Fruit fly (Drosophila melanogaster) whole organism, embryonic: Measurements from ENCODE around the gene CG6168.
A peak's percentile ranks its signal among the peaks of the same experiment; 100 is the strongest.

Experiments used
- Abd-B ChIP-seq: fragments of 200-800 bp; sonication (Bioruptor generic); optimal IDR thresholded peaks from 2 replicates; lab custom pipeline; 2018; ENCODE audit warnings: missing biosample characterization, mild to moderate bottlenecking, missing genetic modification characterization, moderate library complexity
- Antp ChIP-seq: fragments of 200-800 bp; sonication (Bioruptor generic); optimal IDR thresholded peaks from 3 replicates; lab custom pipeline; 2016; ENCODE audit warnings: missing biosample characterization, missing genetic modification characterization
- B-H2 ChIP-seq: fragments of 200-800 bp; sonication (Bioruptor generic); optimal IDR thresholded peaks from 2 replicates; lab custom pipeline; 2018; ENCODE audit warnings: missing biosample characterization, mild to moderate bottlenecking, missing genetic modification characterization
- Bdp1 ChIP-seq: fragments of 200-800 bp; sonication (Bioruptor generic); optimal IDR thresholded peaks from 3 replicates; lab custom pipeline; 2016; ENCODE audit warnings: missing biosample characterization, missing genetic modification characterization
- CG10147 ChIP-seq: fragments of 200-800 bp; sonication (Bioruptor generic); optimal IDR thresholded peaks from 2 replicates; lab custom pipeline; 2019; ENCODE audit warnings: missing biosample characterization, mild to moderate bottlenecking, missing genetic modification characterization, moderate library complexity
- CG12299 ChIP-seq: fragments of 200-800 bp; sonication (Bioruptor generic); optimal IDR thresholded peaks from 2 replicates; lab custom pipeline; 2018; ENCODE audit warnings: missing biosample characterization, mild to moderate bottlenecking, missing genetic modification characterization
- CG12391 ChIP-seq: fragments of 200-800 bp; sonication (Bioruptor generic); optimal IDR thresholded peaks from 3 replicates; lab custom pipeline; 2018; ENCODE audit warnings: missing biosample characterization, mild to moderate bottlenecking, missing genetic modification characterization, moderate library complexity
- CG13424 ChIP-seq: fragments of 200-800 bp; sonication (Bioruptor generic); optimal IDR thresholded peaks from 2 replicates; lab custom pipeline; 2019; ENCODE audit warnings: missing biosample characterization, mild to moderate bottlenecking, missing genetic modification characterization, moderate library complexity
- CG13775 ChIP-seq: fragments of 200-800 bp; sonication (Bioruptor generic); optimal IDR thresholded peaks from 3 replicates; lab custom pipeline; 2017; ENCODE audit warnings: missing biosample characterization, mild to moderate bottlenecking, missing genetic modification characterization
- CG13894 ChIP-seq: fragments of 200-800 bp; sonication (Bioruptor generic); optimal IDR thresholded peaks from 3 replicates; lab custom pipeline; 2018; ENCODE audit warnings: missing biosample characterization, mild to moderate bottlenecking, missing genetic modification characterization, moderate library complexity
- CG14050 ChIP-seq: fragments of 200-800 bp; sonication (Bioruptor generic); IDR thresholded peaks from 3 replicates; pipeline ENCODE4 v1.3.6; 2022; ENCODE audit warnings: missing biosample characterization, missing genetic modification characterization
- CG16813 ChIP-seq: fragments of 200-800 bp; sonication (Bioruptor generic); IDR thresholded peaks from 3 replicates; pipeline ENCODE4 v1.3.6; 2022; ENCODE audit warnings: missing biosample characterization, missing genetic modification characterization; ENCODE audit not compliant: partially characterized antibody
- CG16815 ChIP-seq: fragments of 200-800 bp; sonication (Bioruptor generic); optimal IDR thresholded peaks from 3 replicates; lab custom pipeline; 2017; ENCODE audit warnings: missing biosample characterization, mild to moderate bottlenecking, missing genetic modification characterization
- CG17359 ChIP-seq: fragments of 200-800 bp; sonication (Bioruptor generic); optimal IDR thresholded peaks from 3 replicates; lab custom pipeline; 2018; ENCODE audit warnings: missing biosample characterization, mild to moderate bottlenecking, missing genetic modification characterization, moderate library complexity
- CG17361 ChIP-seq: fragments of 200-800 bp; sonication (Bioruptor generic); IDR thresholded peaks from 3 replicates; pipeline ENCODE4 v1.3.6; 2022; ENCODE audit warnings: missing biosample characterization, missing genetic modification characterization
- CG18619 ChIP-seq: fragments of 200-800 bp; sonication (Bioruptor generic); optimal IDR thresholded peaks from 3 replicates; lab custom pipeline; 2017; ENCODE audit warnings: missing biosample characterization, mild to moderate bottlenecking, missing genetic modification characterization
- CG31224 ChIP-seq: fragments of 200-800 bp; sonication (Bioruptor generic); IDR thresholded peaks from 2 replicates; pipeline ENCODE4 v1.3.6; 2022; ENCODE audit warnings: missing biosample characterization, missing genetic modification characterization
- CG32772 ChIP-seq: fragments of 200-800 bp; sonication (Bioruptor generic); IDR thresholded peaks from 2 replicates; pipeline ENCODE4 v1.3.6; 2022; ENCODE audit warnings: missing biosample characterization, missing genetic modification characterization
- CG33557 ChIP-seq: fragments of 200-800 bp; sonication (Bioruptor generic); optimal IDR thresholded peaks from 2 replicates; lab custom pipeline; 2019; ENCODE audit warnings: missing biosample characterization, mild to moderate bottlenecking, missing genetic modification characterization, moderate library complexity
- CG43689 ChIP-seq: fragments of 200-800 bp; sonication (Bioruptor generic); IDR thresholded peaks from 2 replicates; pipeline ENCODE4 v1.3.6; 2022; ENCODE audit warnings: missing biosample characterization, missing genetic modification characterization
- CG4617 ChIP-seq: fragments of 200-800 bp; sonication (Bioruptor generic); optimal IDR thresholded peaks from 3 replicates; lab custom pipeline; 2016; ENCODE audit warnings: missing biosample characterization, missing genetic modification characterization, borderline replicate concordance
- CG4730 ChIP-seq: fragments of 200-800 bp; sonication (Bioruptor generic); IDR thresholded peaks from 2 replicates; pipeline ENCODE4 v1.3.6; 2022; ENCODE audit warnings: missing biosample characterization, missing genetic modification characterization
- CG6813 ChIP-seq: fragments of 200-800 bp; sonication (Bioruptor generic); optimal IDR thresholded peaks from 2 replicates; lab custom pipeline; 2017; ENCODE audit warnings: missing biosample characterization, missing genetic modification characterization, mild to moderate bottlenecking, moderate library complexity, missing genetic modification reagents
- CG7372 ChIP-seq: fragments of 200-800 bp; sonication (Bioruptor generic); IDR thresholded peaks from 2 replicates; pipeline ENCODE4 v1.3.6; 2022; ENCODE audit warnings: missing biosample characterization, missing genetic modification characterization
- Dbx ChIP-seq: fragments of 200-800 bp; sonication (Bioruptor generic); IDR thresholded peaks from 3 replicates; pipeline ENCODE4 v1.3.6; 2022; ENCODE audit warnings: missing biosample characterization, missing genetic modification characterization
- Dek ChIP-seq: fragments of 200-800 bp; sonication (Bioruptor generic); optimal IDR thresholded peaks from 3 replicates; lab custom pipeline; 2019; ENCODE audit warnings: missing biosample characterization, mild to moderate bottlenecking, missing genetic modification characterization, moderate library complexity
- Dp ChIP-seq: fragments of 200-800 bp; sonication (Bioruptor generic); optimal IDR thresholded peaks from 2 replicates; lab custom pipeline; 2018; ENCODE audit warnings: missing biosample characterization, mild to moderate bottlenecking, missing genetic modification characterization, moderate library complexity
- GATAe ChIP-seq: fragments of 200-800 bp; sonication (Bioruptor generic); conservative IDR thresholded peaks from 2 replicates; pipeline ENCODE4 v1.3.6; 2022; ENCODE audit warnings: missing biosample characterization, missing genetic modification characterization
- NfI ChIP-seq: fragments of 200-800 bp; sonication (Bioruptor generic); optimal IDR thresholded peaks from 3 replicates; lab custom pipeline; 2018; ENCODE audit warnings: missing biosample characterization, mild to moderate bottlenecking, missing genetic modification characterization, moderate library complexity
- ara ChIP-seq: fragments of 200-800 bp; sonication (Bioruptor generic); IDR thresholded peaks from 2 replicates; pipeline ENCODE4 v1.3.6; 2022; ENCODE audit warnings: missing biosample characterization, missing genetic modification characterization
- br ChIP-seq: fragments of >200 bp; optimal IDR thresholded peaks from 2 replicates; lab custom pipeline; 2017
- chif ChIP-seq, 2 experiments: fragments of 200-800 bp; sonication (Bioruptor generic); optimal IDR thresholded peaks; 3 replicates each; lab custom pipeline; 2016; ENCODE audit warnings: missing biosample characterization in 2 of 2, missing genetic modification characterization in 2 of 2
- da ChIP-seq: fragments of 200-800 bp; sonication (Bioruptor generic); optimal IDR thresholded peaks from 2 replicates; lab custom pipeline; 2016; ENCODE audit warnings: missing biosample characterization, missing genetic modification characterization
- dmrt11E ChIP-seq: fragments of 200-800 bp; sonication (Bioruptor generic); optimal IDR thresholded peaks from 3 replicates; lab custom pipeline; 2018; ENCODE audit warnings: missing biosample characterization, mild to moderate bottlenecking, missing genetic modification characterization, moderate library complexity
- fu2 ChIP-seq: fragments of 200-800 bp; sonication (Bioruptor generic); optimal IDR thresholded peaks from 2 replicates; lab custom pipeline; 2016; ENCODE audit warnings: missing biosample characterization, missing genetic modification characterization
- gcm ChIP-seq: fragments of 200-800 bp; sonication (Bioruptor generic); optimal IDR thresholded peaks from 2 replicates; lab custom pipeline; 2019; ENCODE audit warnings: missing biosample characterization, mild to moderate bottlenecking, missing genetic modification characterization, moderate library complexity
- h ChIP-seq: fragments of >200 bp; optimal IDR thresholded peaks from 2 replicates; lab custom pipeline; 2017
- hbn ChIP-seq: fragments of 200-800 bp; sonication (Bioruptor generic); IDR thresholded peaks from 2 replicates; pipeline ENCODE4 v1.3.6; 2022; ENCODE audit warnings: missing biosample characterization, missing genetic modification characterization; ENCODE audit not compliant: partially characterized antibody
- lola ChIP-seq, 3 experiments: fragments of >200 bp in 2 of 3; fragments of 200-800 bp in 1 of 3; sonication (Bioruptor generic) in 1 of 3; optimal IDR thresholded peaks; 2 replicates each; lab custom pipeline; 2017 to 2019; ENCODE audit warnings: missing biosample characterization in 3 of 3, missing genetic modification characterization in 3 of 3, mild to moderate bottlenecking in 1 of 3, moderate library complexity in 1 of 3
- mld ChIP-seq: fragments of 200-800 bp; sonication (Bioruptor generic); IDR thresholded peaks from 3 replicates; pipeline ENCODE4 v1.3.6; 2022; ENCODE audit warnings: missing biosample characterization, missing genetic modification characterization; ENCODE audit not compliant: partially characterized antibody
- nerfin-1 ChIP-seq: fragments of 200-800 bp; sonication (Bioruptor generic); optimal IDR thresholded peaks from 3 replicates; lab custom pipeline; 2019; ENCODE audit warnings: missing biosample characterization, mild to moderate bottlenecking, missing genetic modification characterization, moderate library complexity
- oc ChIP-seq: fragments of 200-800 bp; sonication (Bioruptor generic); optimal IDR thresholded peaks from 2 replicates; lab custom pipeline; 2018; ENCODE audit warnings: missing biosample characterization, mild to moderate bottlenecking, missing genetic modification characterization, moderate library complexity
- ro ChIP-seq: fragments of 200-800 bp; sonication (Bioruptor generic); IDR thresholded peaks from 2 replicates; pipeline ENCODE4 v1.3.6; 2022; ENCODE audit warnings: missing biosample characterization, missing genetic modification characterization
- sd ChIP-seq: fragments of 200-800 bp; sonication (Bioruptor generic); optimal IDR thresholded peaks from 3 replicates; lab custom pipeline; 2018; ENCODE audit warnings: missing biosample characterization, mild to moderate bottlenecking, missing genetic modification characterization, moderate library complexity
- sens-2 ChIP-seq: fragments of 200-800 bp; sonication (Bioruptor generic); IDR thresholded peaks from 2 replicates; pipeline ENCODE4 v1.3.6; 2022; ENCODE audit warnings: missing biosample characterization, missing genetic modification characterization
- sima ChIP-seq: fragments of 200-800 bp; sonication (Bioruptor generic); optimal IDR thresholded peaks from 2 replicates; lab custom pipeline; 2016; ENCODE audit warnings: missing biosample characterization, missing genetic modification characterization
- tll ChIP-seq, 2 experiments: fragments of 200-800 bp in 1 of 2; fragments of >200 bp in 1 of 2; sonication (Bioruptor generic) in 1 of 2; optimal IDR thresholded peaks; 2 replicates each; lab custom pipeline; 2017 to 2019; ENCODE audit warnings: missing biosample characterization in 2 of 2, missing genetic modification characterization in 2 of 2, mild to moderate bottlenecking in 1 of 2, moderate library complexity in 1 of 2
- ttk ChIP-seq: fragments of 200-800 bp; sonication (Bioruptor generic); IDR thresholded peaks from 2 replicates; pipeline ENCODE4 v2.1.2; 2022; ENCODE audit warnings: missing biosample characterization, missing genetic modification characterization
- twi ChIP-seq: fragments of 200-800 bp; optimal IDR thresholded peaks from 2 replicates; lab custom pipeline; 2019; ENCODE audit warnings: missing biosample characterization, mild to moderate bottlenecking, missing genetic modification characterization, moderate library complexity
- vvl ChIP-seq: fragments of 200-800 bp; sonication (Bioruptor generic); IDR thresholded peaks from 2 replicates; pipeline ENCODE4 v1.3.6; 2022; ENCODE audit warnings: missing biosample characterization, missing genetic modification characterization

CG6168 gene

DNA sequence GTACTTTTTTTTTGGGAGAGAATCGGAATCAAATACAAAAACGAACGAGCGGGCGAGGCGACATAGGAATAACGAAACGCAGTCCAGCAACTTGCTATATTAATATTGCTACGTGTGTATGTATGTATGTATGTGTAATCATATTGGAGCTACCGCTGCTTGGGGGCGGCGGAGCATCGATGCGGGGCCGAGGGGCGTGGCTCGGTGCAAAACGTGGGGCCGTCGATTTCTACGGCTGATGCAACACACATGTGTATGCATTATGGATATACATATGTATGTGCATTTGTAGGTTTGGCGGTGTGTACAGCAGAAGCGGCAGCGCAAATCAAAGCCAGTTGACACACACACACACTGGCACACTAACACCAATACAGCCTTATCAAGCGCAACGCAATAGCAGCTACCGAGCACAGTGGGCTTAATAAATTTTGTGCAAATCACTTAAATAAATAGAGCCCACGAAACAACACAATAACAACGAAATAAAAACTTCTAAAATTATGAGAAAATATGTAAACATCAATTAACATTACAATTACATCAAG, 29.3 kb downstream of the CG6168 start (continued):
- TF ChIP-seq mld (GFP tag; lab: Robert Waterston, UW) (no peak), lola (GFP tag; optimal IDR thresholded peaks at IDR 0.05; lab: Kevin White, UChicago) (no peak), CG16813 (GFP tag; lab: Robert Waterston, UW) (no peak), sima (GFP tag; lab: Kevin White, UChicago) (no peak), Bdp1 (no peak), Abd-B (no peak), da (GFP tag; lab: Kevin White, UChicago) (no peak), CG31224 (GFP tag; lab: Robert Waterston, UW) (no peak), NfI (GFP tag; lab: Kevin White, UChicago) (no peak), CG33557 (GFP tag; lab: Kevin White, UChicago) (no peak), fu2 (GFP tag; lab: Kevin White, UChicago) (no peak), oc (tag; lab: Kevin White, UChicago) (peak; percentile 29), ro (GFP tag; lab: Robert Waterston, UW) (no peak), CG6813 (GFP tag; lab: Kevin White, UChicago) (no peak), Dbx (GFP tag; lab: Robert Waterston, UW) (0 out of 3 replicates have a peak, but pooled peaks have one; percentile 47), CG4617 (no peak), CG17361 (no peak), B-H2 (GFP tag; lab: Kevin White, UChicago) (no peak), sens-2 (peak; percentile 79), ara (GFP tag; lab: Robert Waterston, UW) (no peak), vvl (peak; percentile 79), CG4730 (no peak), nerfin-1 (tag; lab: Kevin White, UChicago) (no peak), CG18619 (GFP tag; lab: Kevin White, UChicago) (no peak), CG13424 (no peak), ttk (peak; percentile 61), dmrt11E (tag; lab: Kevin White, UChicago) (no peak), CG13775 (GFP tag; lab: Kevin White, UChicago) (no peak), h (no peak), chif (GFP tag; optimal IDR thresholded peaks at IDR 0.05; lab: Kevin White, UChicago) (no peak), CG7372 (GFP tag; lab: Robert Waterston, UW) (no peak), CG14050 (no peak), tll (GFP tag; optimal IDR thresholded peaks at IDR 0.05; lab: Kevin White, UChicago) (no peak), twi (tag; lab: Kevin White, UChicago) (peak; percentile 26), CG17359 (tag; lab: Kevin White, UChicago) (no peak), gcm (GFP tag; lab: Kevin White, UChicago) (no peak), CG10147 (no peak), Antp (GFP tag; lab: Kevin White, UChicago) (no peak), CG16815 (no peak), Dp (no peak), GATAe (peak; percentile 10; the same call in 1 of the 2 replicates), hbn (GFP tag; lab: Robert Waterston, UW) (no peak), sd (tag; lab: Kevin White, UChicago) (no peak), Dek (tag; lab: Kevin White, UChicago) (no peak), CG12299 (tag; lab: Kevin White, UChicago) (no peak), br (lab: Kevin White, UChicago) (no peak), CG12391 (tag; lab: Kevin White, UChicago) (no peak), CG13894 (peak; percentile 7), CG43689 (GFP tag; lab: Robert Waterston, UW) (no peak), CG32772 (0 out of 2 replicates have a peak, but pooled peaks have one; percentile 23)
